Worm (Caenorhabditis elegans): ENCODE measurements around the gene twk-13.

DNA sequence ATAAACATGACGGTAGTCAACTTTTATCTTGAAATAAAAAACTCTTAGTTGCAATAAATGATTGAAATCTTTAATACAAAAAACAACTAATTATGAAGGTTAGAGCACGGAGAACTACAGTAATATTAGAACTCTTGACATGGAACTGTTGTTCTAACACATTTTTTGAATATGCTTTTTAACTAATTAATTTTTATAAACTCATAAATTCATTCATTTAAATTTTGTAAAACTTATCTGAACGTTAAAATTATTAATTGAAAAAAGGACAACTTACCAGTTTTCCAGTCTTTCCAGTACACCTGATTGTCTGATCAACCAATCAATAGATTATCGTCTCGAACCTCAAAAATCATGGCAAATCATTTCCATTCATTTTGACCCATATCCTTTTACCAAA, 14.7 kb upstream of the twk-13 start, which contains the start of gene sqt-3:
- no peak for TF ChIP-seq dpl-1 (GFP tag; optimal IDR thresholded peaks at IDR 0.05)
- no peak for TF ChIP-seq unc-30 (tag; optimal IDR thresholded peaks at IDR 0.05)
- no peak for TF ChIP-seq aly-2 (tag; optimal IDR thresholded peaks at IDR 0.05)
- no peak for TF ChIP-seq nhr-85 (tag)
- TF ChIP-seq lin-13 (GFP tag; optimal IDR thresholded peaks at IDR 0.05): no peak
- TF ChIP-seq lin-15B (tag; optimal IDR thresholded peaks at IDR 0.05): no peak
- no peak for TF ChIP-seq unc-62 (GFP tag; optimal IDR thresholded peaks at IDR 0.05)
- no peak for TF ChIP-seq rnt-1 (tag; optimal IDR thresholded peaks at IDR 0.05)
- no peak for TF ChIP-seq ceh-82 (tag; optimal IDR thresholded peaks at IDR 0.05)
- TF ChIP-seq pqm-1 (tag; optimal IDR thresholded peaks at IDR 0.05): no peak
- no peak for TF ChIP-seq nhr-71 (tag; optimal IDR thresholded peaks at IDR 0.05)
- TF ChIP-seq nhr-11 (tag; optimal IDR thresholded peaks at IDR 0.05): no peak
- TF ChIP-seq vab-15 (tag; optimal IDR thresholded peaks at IDR 0.05): no peak
